Fruit fly (Drosophila melanogaster) whole organism, pupa: Measurements from ENCODE around the gene MESR6.

ENCODE experiments used
- CG10348 ChIP-seq: fragments of 200-800 bp; sonication (Bioruptor generic); IDR thresholded peaks from 2 replicates; pipeline ENCODE4 v1.3.6; 2022; ENCODE audit warnings: missing biosample characterization, missing genetic modification characterization
- CG12605 ChIP-seq: fragments of 200-800 bp; sonication (Bioruptor generic); IDR thresholded peaks from 2 replicates; pipeline ENCODE4 v1.3.6; 2022; ENCODE audit warnings: missing biosample characterization, missing genetic modification characterization
- CG14655 ChIP-seq: fragments of 200-800 bp; sonication (Bioruptor generic); optimal IDR thresholded peaks from 3 replicates; lab custom pipeline; 2017; ENCODE audit warnings: mild to moderate bottlenecking, missing biosample characterization, missing genetic modification reagents, missing genetic modification characterization
- CG17806 ChIP-seq: fragments of 200-800 bp; sonication (Bioruptor generic); optimal IDR thresholded peaks from 2 replicates; lab custom pipeline; 2018; ENCODE audit warnings: missing biosample characterization, mild to moderate bottlenecking, missing genetic modification characterization, moderate library complexity
- CG8301 ChIP-seq: fragments of 200-800 bp; sonication (Bioruptor generic); optimal IDR thresholded peaks from 2 replicates; lab custom pipeline; 2018; ENCODE audit warnings: missing biosample characterization, mild to moderate bottlenecking, missing genetic modification characterization
- CG9948 ChIP-seq: fragments of 200-800 bp; sonication (Bioruptor generic); optimal IDR thresholded peaks from 2 replicates; lab custom pipeline; 2018; ENCODE audit warnings: missing biosample characterization, mild to moderate bottlenecking, missing genetic modification characterization, moderate library complexity
- D1 ChIP-seq: fragments of 200-800 bp; sonication (Bioruptor generic); optimal IDR thresholded peaks from 2 replicates; lab custom pipeline; 2018; ENCODE audit warnings: missing biosample characterization, mild to moderate bottlenecking, missing genetic modification characterization, moderate library complexity
- EcR ChIP-seq: fragments of 200-800 bp; sonication (Bioruptor generic); optimal IDR thresholded peaks from 3 replicates; lab custom pipeline; 2019; ENCODE audit warnings: missing biosample characterization, missing genetic modification characterization, mild to moderate bottlenecking, moderate library complexity, missing genetic modification reagents
- Ets98B ChIP-seq: fragments of 200-800 bp; sonication (Bioruptor generic); IDR thresholded peaks from 2 replicates; pipeline ENCODE4 v1.3.6; 2022; ENCODE audit warnings: missing biosample characterization, missing genetic modification characterization
- Pif1B ChIP-seq: fragments of 200-800 bp; sonication (Bioruptor generic); optimal IDR thresholded peaks from 3 replicates; lab custom pipeline; 2016; ENCODE audit warnings: missing biosample characterization, missing genetic modification characterization
- Snoo ChIP-seq: fragments of 200-800 bp; sonication (Bioruptor generic); optimal IDR thresholded peaks from 3 replicates; lab custom pipeline; 2017; ENCODE audit warnings: missing biosample characterization, mild to moderate bottlenecking, missing genetic modification characterization, inconsistent platforms
- fd96Ca ChIP-seq: fragments of 200-800 bp; sonication (Bioruptor generic); IDR thresholded peaks from 3 replicates; pipeline ENCODE4 v1.3.6; 2022; ENCODE audit warnings: missing biosample characterization, missing genetic modification characterization
- gl ChIP-seq: fragments of 200-800 bp; sonication (Bioruptor generic); optimal IDR thresholded peaks from 2 replicates; lab custom pipeline; 2018; ENCODE audit warnings: missing biosample characterization, mild to moderate bottlenecking, missing genetic modification characterization
- rn ChIP-seq: fragments of 200-800 bp; sonication (Bioruptor generic); IDR thresholded peaks from 2 replicates; pipeline ENCODE4 v1.3.6; 2022; ENCODE audit warnings: missing biosample characterization, missing genetic modification characterization

DNA sequence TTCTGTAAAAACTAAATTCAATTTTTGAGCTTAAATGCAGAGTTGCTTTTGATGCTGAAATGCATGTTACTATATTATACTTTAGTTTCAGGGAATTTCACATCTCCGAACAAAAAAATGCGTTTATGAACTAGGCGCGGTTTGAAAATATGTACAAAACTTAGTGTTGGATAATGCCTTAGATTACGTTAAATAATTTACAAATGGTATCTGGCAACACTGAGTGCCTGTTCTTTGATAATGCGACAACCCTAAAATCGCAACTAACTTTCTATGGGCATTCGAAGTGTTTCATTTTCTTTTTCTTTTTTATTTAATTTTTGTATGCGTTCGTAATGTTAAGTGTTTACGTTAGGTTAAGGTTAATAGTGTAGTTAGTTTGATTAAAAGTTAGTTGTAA, 50.1 kb downstream of the MESR6 start:
- TF ChIP-seq Ets98B (GFP tag; lab: Robert Waterston, UW) (no peak), EcR (no peak), CG12605 (GFP tag; lab: Robert Waterston, UW) (no peak), CG14655 (GFP tag; lab: Kevin White, UChicago) (no peak), fd96Ca (no peak), CG9948 (tag; lab: Kevin White, UChicago) (no peak), CG17806 (tag; lab: Kevin White, UChicago) (no peak), Pif1B (GFP tag; lab: Kevin White, UChicago) (no peak), CG8301 (tag; lab: Kevin White, UChicago) (no peak), rn (GFP tag; lab: Robert Waterston, UW) (no peak), gl (tag; lab: Kevin White, UChicago) (no peak), Snoo (tag; lab: Kevin White, UChicago) (no peak), D1 (no peak), CG10348 (GFP tag; lab: Robert Waterston, UW) (no peak)
